Worm (Caenorhabditis elegans) whole organism, late embryonic: Measurements from ENCODE around the gene adr-2.

Experiments used
- K02D7.2 ChIP-seq: sonication (generic microtip); optimal IDR thresholded peaks from 2 replicates; lab custom pipeline; 2017; ENCODE audit warnings: mild to moderate bottlenecking, missing genetic modification characterization, missing compliant biosample characterization
- T23F11.4 ChIP-seq: fragments of 200-800 bp; sonication (Bioruptor generic); optimal IDR thresholded peaks from 2 replicates; lab custom pipeline; 2018; ENCODE audit warnings: mild to moderate bottlenecking, missing genetic modification characterization, missing compliant biosample characterization
- ama-1 ChIP-seq: fragments of 150-350 bp; optimal IDR thresholded peaks from 2 replicates; lab custom pipeline; 2014
- ceh-14 ChIP-seq: sonication (generic microtip); optimal IDR thresholded peaks from 2 replicates; lab custom pipeline; 2016; ENCODE audit warnings: missing genotype, missing genetic modification characterization, missing compliant biosample characterization
- ceh-19 ChIP-seq: fragments of 200-800 bp; sonication (Bioruptor generic); optimal IDR thresholded peaks from 2 replicates; lab custom pipeline; 2018; ENCODE audit warnings: mild to moderate bottlenecking, missing genetic modification characterization, missing compliant biosample characterization
- ceh-24 ChIP-seq: sonication (generic microtip); optimal IDR thresholded peaks from 2 replicates; lab custom pipeline; 2016; ENCODE audit warnings: mild to moderate bottlenecking, missing genetic modification characterization, missing compliant biosample characterization
- ceh-31 ChIP-seq: sonication (generic microtip); optimal IDR thresholded peaks from 2 replicates; lab custom pipeline; 2016; ENCODE audit warnings: missing genetic modification characterization, missing compliant biosample characterization
- ceh-34 ChIP-seq: sonication (generic microtip); optimal IDR thresholded peaks from 2 replicates; lab custom pipeline; 2016; ENCODE audit warnings: mild to moderate bottlenecking, missing genetic modification characterization, missing compliant biosample characterization
- ceh-45 ChIP-seq: fragments of 200-800 bp; sonication (Bioruptor generic); IDR thresholded peaks from 2 replicates; pipeline ENCODE4 v1.3.6; 2022; ENCODE audit warnings: missing genetic modification reagents, missing genetic modification characterization, missing compliant biosample characterization
- ceh-6 ChIP-seq: fragments of 200-800 bp; sonication (Bioruptor generic); optimal IDR thresholded peaks from 2 replicates; lab custom pipeline; 2018; ENCODE audit warnings: mild to moderate bottlenecking, missing genetic modification characterization, missing compliant biosample characterization
- ceh-9 ChIP-seq: sonication (generic microtip); optimal IDR thresholded peaks from 2 replicates; lab custom pipeline; 2016; ENCODE audit warnings: mild to moderate bottlenecking, missing genetic modification characterization, inconsistent platforms, missing compliant biosample characterization
- che-1 ChIP-seq: sonication (generic microtip); optimal IDR thresholded peaks from 2 replicates; lab custom pipeline; 2016; ENCODE audit warnings: mild to moderate bottlenecking, missing genetic modification characterization, missing compliant biosample characterization
- dmd-4 ChIP-seq: sonication (generic microtip); optimal IDR thresholded peaks from 2 replicates; lab custom pipeline; 2016; ENCODE audit warnings: borderline replicate concordance, missing genetic modification characterization, missing compliant biosample characterization
- elt-2 ChIP-seq: sonication (generic microtip); optimal IDR thresholded peaks from 2 replicates; lab custom pipeline; 2016; ENCODE audit warnings: missing genetic modification reagents, missing genetic modification characterization, missing compliant biosample characterization
- eyg-1 ChIP-seq: sonication (generic microtip); optimal IDR thresholded peaks from 2 replicates; lab custom pipeline; 2016; ENCODE audit warnings: missing genotype, missing genetic modification characterization, missing compliant biosample characterization
- fkh-10 ChIP-seq: fragments of 150-350 bp; optimal IDR thresholded peaks from 2 replicates; lab custom pipeline; 2014; ENCODE audit warnings: missing biosample characterization, missing genetic modification reagents, missing genetic modification characterization
- fkh-6 ChIP-seq: sonication (generic microtip); optimal IDR thresholded peaks from 2 replicates; lab custom pipeline; 2016; ENCODE audit warnings: missing genetic modification characterization, missing compliant biosample characterization
- gmeb-2 ChIP-seq: sonication (generic microtip); optimal IDR thresholded peaks from 2 replicates; lab custom pipeline; 2016; ENCODE audit warnings: missing genetic modification characterization, inconsistent platforms, missing compliant biosample characterization
- hlh-13 ChIP-seq: fragments of 200-800 bp; sonication (Bioruptor generic); optimal IDR thresholded peaks from 2 replicates; lab custom pipeline; 2018; ENCODE audit warnings: mild to moderate bottlenecking, missing genetic modification characterization, missing compliant biosample characterization
- hlh-30 ChIP-seq: sonication (generic microtip); optimal IDR thresholded peaks from 2 replicates; lab custom pipeline; 2017; ENCODE audit warnings: antibody characterized with exemption, missing genetic modification characterization, missing compliant biosample characterization; ENCODE audit not compliant: insufficient read depth
- hlh-6 ChIP-seq: sonication (generic microtip); optimal IDR thresholded peaks from 2 replicates; lab custom pipeline; 2016; ENCODE audit warnings: missing genotype, missing genetic modification characterization, missing compliant biosample characterization
- hlh-8 ChIP-seq: sonication (generic microtip); optimal IDR thresholded peaks from 2 replicates; lab custom pipeline; 2016; ENCODE audit warnings: missing genotype, missing genetic modification characterization, missing compliant biosample characterization
- lim-6 ChIP-seq: sonication (generic microtip); optimal IDR thresholded peaks from 2 replicates; lab custom pipeline; 2016; ENCODE audit warnings: missing genetic modification characterization, missing compliant biosample characterization
- mec-3 ChIP-seq: sonication (generic microtip); optimal IDR thresholded peaks from 2 replicates; lab custom pipeline; 2016; ENCODE audit warnings: borderline replicate concordance, missing genetic modification characterization, missing compliant biosample characterization
- nfya-1 ChIP-seq: sonication (generic microtip); optimal IDR thresholded peaks from 2 replicates; lab custom pipeline; 2017; ENCODE audit warnings: missing genetic modification characterization, mild to moderate bottlenecking, missing compliant biosample characterization, antibody characterized with exemption, moderate library complexity
- nhr-11 ChIP-seq: fragments of 150-350 bp; optimal IDR thresholded peaks from 2 replicates; lab custom pipeline; 2014; ENCODE audit warnings: missing biosample characterization, missing genetic modification characterization
- nhr-232 ChIP-seq: sonication (generic microtip); optimal IDR thresholded peaks from 2 replicates; lab custom pipeline; 2016; ENCODE audit warnings: missing genetic modification characterization, missing compliant biosample characterization
- odd-2 ChIP-seq: sonication (generic microtip); optimal IDR thresholded peaks from 2 replicates; lab custom pipeline; 2017; ENCODE audit warnings: antibody characterized with exemption, mild to moderate bottlenecking, missing genetic modification characterization, missing compliant biosample characterization
- pat-9 ChIP-seq: fragments of 200-800 bp; sonication (Bioruptor generic); optimal IDR thresholded peaks from 2 replicates; lab custom pipeline; 2018; ENCODE audit warnings: mild to moderate bottlenecking, missing genetic modification characterization, moderate library complexity, missing compliant biosample characterization
- pha-2 ChIP-seq: sonication (generic microtip); optimal IDR thresholded peaks from 2 replicates; lab custom pipeline; 2017; ENCODE audit warnings: mild to moderate bottlenecking, missing genetic modification characterization, missing compliant biosample characterization
- pha-4 ChIP-seq: fragments of 150-350 bp; optimal IDR thresholded peaks from 2 replicates; lab custom pipeline; 2018; ENCODE audit warnings: missing biosample characterization, missing genetic modification reagents, missing genetic modification characterization
- pqm-1 ChIP-seq: sonication (generic microtip); optimal IDR thresholded peaks from 2 replicates; lab custom pipeline; 2016; ENCODE audit warnings: missing genetic modification characterization, missing compliant biosample characterization
- pros-1 ChIP-seq: fragments of 150-350 bp; optimal IDR thresholded peaks from 2 replicates; lab custom pipeline; 2014; ENCODE audit warnings: missing biosample characterization, missing genetic modification reagents, missing genetic modification characterization
- ref-2 ChIP-seq: sonication (generic microtip); optimal IDR thresholded peaks from 2 replicates; lab custom pipeline; 2016; ENCODE audit warnings: missing genetic modification characterization, missing compliant biosample characterization
- rnt-1 ChIP-seq: sonication (generic microtip); optimal IDR thresholded peaks from 2 replicates; lab custom pipeline; 2016; ENCODE audit warnings: missing genetic modification characterization, missing compliant biosample characterization
- sdc-2 ChIP-seq: sonication (generic microtip); optimal IDR thresholded peaks from 2 replicates; lab custom pipeline; 2016; ENCODE audit warnings: missing genotype, missing genetic modification characterization, missing compliant biosample characterization
- syd-9 ChIP-seq: sonication (generic microtip); optimal IDR thresholded peaks from 2 replicates; lab custom pipeline; 2016; ENCODE audit warnings: mild to moderate bottlenecking, missing genetic modification characterization, moderate library complexity, missing compliant biosample characterization
- ttx-3 ChIP-seq: sonication (generic microtip); optimal IDR thresholded peaks from 2 replicates; lab custom pipeline; 2016; ENCODE audit warnings: missing genetic modification reagents, missing genetic modification characterization, missing compliant biosample characterization
- unc-42 ChIP-seq: sonication (generic microtip); optimal IDR thresholded peaks from 2 replicates; lab custom pipeline; 2016; ENCODE audit warnings: missing genotype, missing genetic modification characterization, missing compliant biosample characterization
- unc-55 ChIP-seq: sonication (generic microtip); optimal IDR thresholded peaks from 2 replicates; lab custom pipeline; 2017; ENCODE audit warnings: missing biosample characterization, missing genetic modification reagents, missing genetic modification characterization
- unc-86 ChIP-seq: sonication (generic microtip); optimal IDR thresholded peaks from 2 replicates; lab custom pipeline; 2016; ENCODE audit warnings: missing genetic modification characterization, missing compliant biosample characterization
- zip-5 ChIP-seq: sonication (generic microtip); optimal IDR thresholded peaks from 2 replicates; lab custom pipeline; 2016; ENCODE audit warnings: missing genetic modification characterization, missing compliant biosample characterization

adr-2 gene

DNA sequence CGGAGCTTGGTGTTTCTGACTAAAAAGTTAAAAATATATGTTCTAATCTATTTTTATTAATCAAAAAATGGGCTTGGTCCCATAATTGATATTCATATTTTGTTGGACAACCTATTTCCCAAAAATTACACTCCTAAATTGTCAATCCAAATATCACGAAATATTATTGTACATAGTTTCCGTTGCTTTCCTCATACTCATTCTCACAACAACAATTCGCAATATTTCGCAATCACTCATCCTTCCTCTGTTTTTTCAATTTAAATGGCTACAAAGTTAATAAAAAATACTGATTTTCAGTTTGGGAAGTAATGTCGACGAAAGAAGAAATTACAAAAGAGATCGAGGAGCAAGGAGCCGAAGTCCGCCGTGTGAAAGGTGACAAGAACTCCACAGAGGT is 6.0 kb upstream of the adr-2 start, which contains the start of gene pars-1:
TSS of gene pars-1 (plus strand) at position 301 of the 400 bp plus-strand sequence.
- TF ChIP-seq ttx-3 (tag; lab: Kevin White, UChicago) (no peak), hlh-13 (GFP tag; lab: Kevin White, UChicago) (no peak), T23F11.4 (GFP tag; lab: Kevin White, UChicago) (no peak), elt-2 (tag; lab: Kevin White, UChicago) (no peak), mec-3 (no peak), ama-1 (lab: Kevin White, UChicago) (no peak), syd-9 (tag; lab: Kevin White, UChicago) (no peak), lim-6 (tag; lab: Kevin White, UChicago) (no peak)
- TF ChIP-seq, all 69 proteins: peak for 0

DNA sequence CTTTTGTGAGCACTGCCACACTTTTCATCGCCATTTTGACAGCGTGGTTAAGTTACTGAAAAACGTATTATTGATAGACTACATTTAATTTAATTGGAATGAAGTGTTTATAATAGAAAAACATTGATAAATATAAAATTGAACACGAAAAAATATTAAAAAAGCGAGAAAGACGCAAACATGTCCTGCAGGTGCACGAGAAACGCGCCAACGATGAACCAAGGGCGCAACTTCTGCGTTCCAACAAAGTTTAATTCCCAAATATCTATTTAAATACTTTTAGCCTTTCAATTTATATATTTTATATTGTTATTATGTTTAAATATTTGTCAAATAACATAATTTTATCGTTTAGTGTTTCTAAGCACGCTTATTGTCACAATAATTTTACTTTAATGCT is 1.5 kb upstream of the adr-2 start, which contains the start of gene ndus-8:
TSS of gene ndus-8 (minus strand) at position 55 of the 400 bp plus-strand sequence.
- TF ChIP-seq ceh-45 (GFP tag; lab: Robert Waterston, UW) (no peak), ref-2 (tag; lab: Kevin White, UChicago) (no peak), nfya-1 (tag; lab: Kevin White, UChicago) (peak; percentile 24), dmd-4 (tag; lab: Kevin White, UChicago) (no peak), zip-5 (tag; lab: Kevin White, UChicago) (no peak), pqm-1 (no peak), ceh-6 (no peak)

DNA sequence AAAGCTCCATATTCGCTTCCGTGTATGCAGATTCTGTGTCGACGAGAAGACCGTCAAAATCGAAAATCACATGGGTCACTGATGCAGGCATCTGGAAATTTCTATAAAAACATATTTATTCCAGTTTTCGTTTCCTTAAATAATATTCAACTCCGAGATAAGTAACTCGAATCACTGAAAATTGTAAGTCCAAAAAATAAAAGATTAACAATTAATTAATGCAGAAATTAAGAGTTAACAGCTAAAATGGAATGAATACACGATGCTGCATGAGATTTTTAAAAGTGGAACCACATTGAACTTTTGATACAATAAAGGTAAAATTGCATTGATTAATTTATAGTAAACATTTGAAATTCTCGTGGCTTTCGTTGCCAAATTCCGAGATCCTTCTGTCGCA is 1.8 kb downstream of the adr-2 start, which contains the start of gene R151.10:
TSS of gene R151.10 (minus strand) at position 101 of the 400 bp plus-strand sequence.
- TF ChIP-seq pros-1 (tag; lab: Kevin White, UChicago) (no peak), pat-9 (no peak), ceh-19 (GFP tag; lab: Kevin White, UChicago) (no peak), hlh-6 (tag; lab: Kevin White, UChicago) (no peak), sdc-2 (tag; lab: Kevin White, UChicago) (no peak), ceh-14 (no peak), ceh-31 (tag; lab: Kevin White, UChicago) (no peak), gmeb-2 (no peak), odd-2 (tag; lab: Kevin White, UChicago) (no peak), fkh-10 (GFP tag; lab: Kevin White, UChicago) (no peak), ceh-6 (no peak), unc-55 (GFP tag; lab: Kevin White, UChicago) (no peak)

DNA sequence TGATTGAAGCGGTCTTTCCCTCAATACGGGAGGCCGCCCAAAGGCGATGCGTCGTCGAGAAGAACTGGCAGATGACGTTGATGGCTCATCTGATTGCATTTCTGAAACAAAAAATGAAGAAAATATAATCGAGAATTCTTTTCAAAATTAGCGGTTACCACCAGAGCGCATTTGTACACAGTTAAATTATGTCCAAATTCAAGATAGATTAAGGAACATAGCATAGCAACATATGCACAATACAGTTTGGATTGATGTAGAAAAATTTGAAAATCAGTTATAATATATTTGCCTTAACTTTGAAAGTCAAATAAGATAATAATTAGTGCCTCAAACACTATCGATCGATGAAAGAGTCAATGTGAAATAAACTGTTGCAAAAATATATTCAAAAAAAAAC is 3.0 kb downstream of the adr-2 start, which contains the start of gene R151.8:
TSS of gene R151.8 (minus strand) at position 101 of the 400 bp plus-strand sequence.
- TF ChIP-seq K02D7.2 (tag; lab: Kevin White, UChicago): no peak
- no peak for TF ChIP-seq pha-2 (tag; lab: Kevin White, UChicago)
- TF ChIP-seq ceh-19 (GFP tag; lab: Kevin White, UChicago): no peak
- TF ChIP-seq ceh-24 (tag; lab: Kevin White, UChicago): no peak
- TF ChIP-seq hlh-8 (tag; lab: Kevin White, UChicago): no peak
- TF ChIP-seq unc-86 (tag; lab: Kevin White, UChicago): no peak
- no peak for TF ChIP-seq ceh-9 (tag; lab: Kevin White, UChicago)
- no peak for TF ChIP-seq ceh-34 (tag; lab: Kevin White, UChicago)

DNA sequence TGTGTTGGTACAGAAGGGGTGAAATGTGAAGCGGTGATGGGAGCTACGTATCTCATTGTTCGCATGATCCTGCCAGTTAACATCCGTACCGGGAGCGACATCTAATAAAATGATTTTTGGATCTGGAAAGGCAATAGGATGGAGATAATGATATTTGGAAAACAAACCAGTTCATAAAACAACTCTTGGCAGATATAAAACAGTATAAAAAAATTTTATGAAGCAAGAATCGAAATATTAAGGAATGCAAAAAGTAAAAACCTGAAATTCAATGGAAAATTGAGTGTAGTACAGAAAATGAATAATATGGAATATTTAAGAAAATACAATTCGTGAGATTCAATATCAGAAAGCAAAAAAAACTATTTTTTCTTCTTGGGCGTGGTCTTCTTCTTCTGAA is 6.1 kb downstream of the adr-2 start, which contains the start of gene hsp-75:
TSS of gene hsp-75 (minus strand) at position 101 of the 400 bp plus-strand sequence.
- TF ChIP-seq ceh-19 (GFP tag; lab: Kevin White, UChicago) (no peak), nhr-232 (tag; lab: Kevin White, UChicago) (no peak), mec-3 (no peak), pros-1 (tag; lab: Kevin White, UChicago) (no peak), fkh-6 (tag; lab: Kevin White, UChicago) (no peak), rnt-1 (no peak), hlh-30 (tag; lab: Kevin White, UChicago) (no peak), che-1 (no peak), pha-4 (tag; lab: Kevin White, UChicago) (no peak), ceh-9 (tag; lab: Kevin White, UChicago) (no peak), ceh-45 (GFP tag; lab: Robert Waterston, UW) (no peak), nhr-11 (tag; lab: Kevin White, UChicago) (no peak), eyg-1 (no peak), ceh-6 (no peak), unc-42 (tag; lab: Kevin White, UChicago) (no peak)
